Worm (Caenorhabditis elegans) whole organism, midembryonic: Measurements from ENCODE around the gene elks-1.

Experiments
- flt-1 ChIP-seq: fragments of 200-800 bp; sonication (Bioruptor generic); IDR thresholded peaks from 2 replicates; pipeline ENCODE4 v1.3.6; 2022; ENCODE audit warnings: missing genetic modification characterization, missing compliant biosample characterization
- ztf-23 ChIP-seq: fragments of 200-800 bp; sonication (Bioruptor generic); IDR thresholded peaks from 2 replicates; pipeline ENCODE4 v1.3.6; 2022; ENCODE audit warnings: missing genetic modification reagents, missing genetic modification characterization, missing compliant biosample characterization

ce11 chrIV:3307463-3307862 is 42.4 kb downstream of the elks-1 start, which contains the start of gene W08E12.9:
- TF ChIP-seq ztf-23 (no peak), flt-1 (no peak)
